Worm (Caenorhabditis elegans) whole organism, L4 larva: ENCODE results near the gene F15H10.8.

ENCODE experiments used
- F37D6.2 ChIP-seq: sonication (generic microtip); optimal IDR thresholded peaks from 2 replicates; lab custom pipeline; 2016; ENCODE audit warnings: mild to moderate bottlenecking, missing genetic modification characterization, missing compliant biosample characterization
- F49E8.2 ChIP-seq: sonication (generic microtip); optimal IDR thresholded peaks from 2 replicates; lab custom pipeline; 2016; ENCODE audit warnings: missing compliant biosample characterization, mild to moderate bottlenecking, missing genetic modification characterization, borderline replicate concordance
- T20F7.1 ChIP-seq: fragments of 200-800 bp; sonication (Bioruptor generic); optimal IDR thresholded peaks from 2 replicates; lab custom pipeline; 2018; ENCODE audit warnings: mild to moderate bottlenecking, missing genetic modification characterization, missing compliant biosample characterization
- T26A8.4 ChIP-seq: fragments of 200-800 bp; sonication (Bioruptor generic); IDR thresholded peaks from 2 replicates; pipeline ENCODE4 v1.3.6; 2022; ENCODE audit warnings: missing genetic modification characterization, missing compliant biosample characterization
- Y5F2A.4 ChIP-seq: fragments of 200-800 bp; sonication (Bioruptor generic); optimal IDR thresholded peaks from 2 replicates; lab custom pipeline; 2018; ENCODE audit warnings: mild to moderate bottlenecking, missing genetic modification characterization, missing compliant biosample characterization
- ZK546.5 ChIP-seq, 2 experiments: sonication (generic microtip); optimal IDR thresholded peaks; 2 replicates each; lab custom pipeline; 2017; ENCODE audit warnings: missing biosample characterization in 2 of 2, missing genetic modification characterization in 2 of 2
- aha-1 ChIP-seq: fragments of 150-350 bp; peaks from one replicate; lab custom pipeline; 2014; ENCODE audit warnings: missing biosample characterization, missing genetic modification characterization
- arid-1 ChIP-seq: fragments of 200-800 bp; sonication (Bioruptor generic); conservative IDR thresholded peaks from 2 replicates; pipeline ENCODE4 v1.3.6; 2022; ENCODE audit warnings: missing genetic modification reagents, missing genetic modification characterization, missing compliant biosample characterization
- attf-4 ChIP-seq: sonication (generic microtip); optimal IDR thresholded peaks from 3 replicates; lab custom pipeline; 2017; ENCODE audit warnings: missing biosample characterization, missing genetic modification characterization
- ceh-82 ChIP-seq: sonication (generic microtip); optimal IDR thresholded peaks from 2 replicates; lab custom pipeline; 2017; ENCODE audit warnings: missing biosample characterization, missing genetic modification characterization
- ces-1 ChIP-seq: fragments of 150-350 bp; sonication (generic microtip); optimal IDR thresholded peaks from 4 replicates; lab custom pipeline; 2014; ENCODE audit warnings: missing biosample characterization, missing genetic modification reagents, missing genetic modification characterization
- daf-16 ChIP-seq, 3 experiments: sonication (generic microtip); optimal IDR thresholded peaks; 2 replicates each; lab custom pipeline; 2016 to 2017; ENCODE audit warnings: missing genetic modification characterization in 3 of 3, missing genetic modification reagents in 3 of 3, mild to moderate bottlenecking in 2 of 3, missing compliant biosample characterization in 2 of 3, missing biosample characterization in 1 of 3, moderate library complexity in 1 of 3
- daf-19 ChIP-seq: fragments of 200-800 bp; sonication (Bioruptor generic); conservative IDR thresholded peaks from 2 replicates; pipeline ENCODE4 v1.3.6; 2022; ENCODE audit warnings: missing genetic modification characterization, missing compliant biosample characterization
- dmd-6 ChIP-seq: fragments of 200-800 bp; sonication (Bioruptor generic); IDR thresholded peaks from 2 replicates; pipeline ENCODE4 v1.3.6; 2022; ENCODE audit warnings: missing genetic modification reagents, missing genetic modification characterization, missing compliant biosample characterization
- duxl-1 ChIP-seq: sonication (generic microtip); optimal IDR thresholded peaks from 2 replicates; lab custom pipeline; 2016; ENCODE audit warnings: mild to moderate bottlenecking, missing genetic modification characterization, moderate library complexity, missing compliant biosample characterization; ENCODE audit not compliant: poor library complexity
- dve-1 ChIP-seq: sonication (generic microtip); optimal IDR thresholded peaks from 2 replicates; lab custom pipeline; 2017; ENCODE audit warnings: antibody characterized with exemption, mild to moderate bottlenecking, missing genetic modification characterization, missing compliant biosample characterization; ENCODE audit not compliant: insufficient read depth
- egl-27 ChIP-seq: sonication (generic microtip); optimal IDR thresholded peaks from 3 replicates; lab custom pipeline; 2017; ENCODE audit warnings: missing biosample characterization, missing genetic modification reagents, missing genetic modification characterization
- hif-1 ChIP-seq, 2 experiments: sonication (generic microtip); optimal IDR thresholded peaks; 2 replicates each; lab custom pipeline; 2016 to 2017; ENCODE audit warnings: missing compliant biosample characterization in 2 of 2, missing genetic modification characterization in 2 of 2, missing genetic modification reagents in 2 of 2, missing genotype in 2 of 2, mild to moderate bottlenecking in 1 of 2
- hlh-11 ChIP-seq: fragments of 200-800 bp; sonication (Bioruptor generic); optimal IDR thresholded peaks from 2 replicates; lab custom pipeline; 2018; ENCODE audit warnings: mild to moderate bottlenecking, missing genetic modification characterization, missing compliant biosample characterization
- hlh-30 ChIP-seq: sonication (generic microtip); optimal IDR thresholded peaks from 2 replicates; lab custom pipeline; 2017; ENCODE audit warnings: antibody characterized with exemption, mild to moderate bottlenecking, missing genetic modification characterization, missing compliant biosample characterization; ENCODE audit not compliant: insufficient read depth
- hmg-1.1 ChIP-seq: fragments of 200-800 bp; sonication (Bioruptor generic); IDR thresholded peaks from 2 replicates; pipeline ENCODE4 v1.3.6; 2022; ENCODE audit warnings: missing genetic modification reagents, missing genetic modification characterization, missing compliant biosample characterization
- lin-15B ChIP-seq: fragments of 150-350 bp; sonication (generic microtip); optimal IDR thresholded peaks from 3 replicates; lab custom pipeline; 2014; ENCODE audit warnings: missing biosample characterization, missing genetic modification characterization
- lin-29 ChIP-seq: fragments of 200-800 bp; sonication (Bioruptor generic); IDR thresholded peaks from 2 replicates; pipeline ENCODE4 v1.3.6; 2022; ENCODE audit warnings: missing genetic modification reagents, missing genetic modification characterization, missing compliant biosample characterization
- lin-38 ChIP-seq: fragments of 200-800 bp; sonication (Bioruptor generic); IDR thresholded peaks from 2 replicates; pipeline ENCODE4 v1.3.6; 2022; ENCODE audit warnings: missing genetic modification reagents, missing genetic modification characterization, missing compliant biosample characterization
- lsy-2 ChIP-seq, 2 experiments: fragments of 150-350 bp in 1 of 2; sonication (generic microtip) in 1 of 2; optimal IDR thresholded peaks; 2 replicates each; lab custom pipeline; 2014 to 2017; ENCODE audit warnings: missing biosample characterization in 2 of 2, missing genetic modification characterization in 2 of 2
- madf-9 ChIP-seq: fragments of 200-800 bp; sonication (Bioruptor generic); conservative IDR thresholded peaks from 2 replicates; pipeline ENCODE4 v1.3.6; 2022; ENCODE audit warnings: missing genetic modification reagents, missing genetic modification characterization, missing compliant biosample characterization
- mdl-1 ChIP-seq, 2 experiments: fragments of 150-350 bp in 1 of 2; sonication (generic microtip) in 1 of 2; optimal IDR thresholded peaks; 2 replicates each; lab custom pipeline; 2014 to 2017; ENCODE audit warnings: missing biosample characterization in 2 of 2, missing genetic modification characterization in 2 of 2
- mep-1 ChIP-seq: fragments of 150-350 bp; sonication (generic microtip); optimal IDR thresholded peaks from 3 replicates; lab custom pipeline; 2014; ENCODE audit warnings: missing biosample characterization, missing genetic modification characterization
- mxl-2 ChIP-seq: fragments of 200-800 bp; sonication (Bioruptor generic); conservative IDR thresholded peaks from 2 replicates; pipeline ENCODE4 v1.3.6; 2022; ENCODE audit warnings: missing genetic modification reagents, missing genetic modification characterization, missing compliant biosample characterization
- nhr-102 ChIP-seq: sonication (generic microtip); optimal IDR thresholded peaks from 2 replicates; lab custom pipeline; 2016; ENCODE audit warnings: mild to moderate bottlenecking, missing genetic modification characterization, moderate library complexity, missing compliant biosample characterization
- nhr-11 ChIP-seq: fragments of 150-350 bp; optimal IDR thresholded peaks from 2 replicates; lab custom pipeline; 2014; ENCODE audit warnings: missing biosample characterization, missing genetic modification characterization
- nhr-111 ChIP-seq: fragments of 200-800 bp; sonication (Bioruptor generic); optimal IDR thresholded peaks from 2 replicates; lab custom pipeline; 2018; ENCODE audit warnings: mild to moderate bottlenecking, missing genetic modification characterization, missing compliant biosample characterization
- nhr-28 ChIP-seq: fragments of 150-350 bp; optimal IDR thresholded peaks from 2 replicates; lab custom pipeline; 2014; ENCODE audit warnings: missing biosample characterization, missing genetic modification characterization
- nhr-48 ChIP-seq: sonication (generic microtip); optimal IDR thresholded peaks from 2 replicates; lab custom pipeline; 2016; ENCODE audit warnings: mild to moderate bottlenecking, missing genetic modification characterization, missing compliant biosample characterization
- pqm-1 ChIP-seq: sonication (generic microtip); optimal IDR thresholded peaks from 2 replicates; lab custom pipeline; 2017; ENCODE audit warnings: missing biosample characterization, missing genetic modification characterization
- sdz-12 ChIP-seq: fragments of 200-800 bp; sonication (Bioruptor generic); optimal IDR thresholded peaks from 2 replicates; lab custom pipeline; 2018; ENCODE audit warnings: mild to moderate bottlenecking, missing genetic modification characterization, missing compliant biosample characterization
- set-16 ChIP-seq: fragments of 200-800 bp; sonication (Bioruptor generic); IDR thresholded peaks from 2 replicates; pipeline ENCODE4 v1.3.6; 2022; ENCODE audit warnings: missing genetic modification reagents, missing genetic modification characterization, missing compliant biosample characterization
- snpc-4 ChIP-seq: fragments of 150-350 bp; optimal IDR thresholded peaks from 2 replicates; lab custom pipeline; 2014; ENCODE audit warnings: missing biosample characterization, missing genetic modification characterization
- spr-1 ChIP-seq: sonication (generic microtip); optimal IDR thresholded peaks from 2 replicates; lab custom pipeline; 2016; ENCODE audit warnings: mild to moderate bottlenecking, missing genetic modification characterization, missing compliant biosample characterization
- tag-97 ChIP-seq: fragments of 200-800 bp; sonication (Bioruptor generic); IDR thresholded peaks from 2 replicates; pipeline ENCODE4 v1.3.6; 2022; ENCODE audit warnings: missing genetic modification characterization, missing compliant biosample characterization
- tra-1 ChIP-seq: fragments of 200-800 bp; sonication (Bioruptor generic); IDR thresholded peaks from 2 replicates; pipeline ENCODE4 v1.3.6; 2022; ENCODE audit warnings: missing genetic modification reagents, missing genetic modification characterization, missing compliant biosample characterization
- unc-130 ChIP-seq: sonication (generic microtip); optimal IDR thresholded peaks from 2 replicates; lab custom pipeline; 2016; ENCODE audit warnings: missing genetic modification reagents, missing genetic modification characterization, missing compliant biosample characterization
- vab-7 ChIP-seq: fragments of 200-800 bp; sonication (Bioruptor generic); IDR thresholded peaks from 2 replicates; pipeline ENCODE4 v1.3.6; 2022; ENCODE audit warnings: missing genetic modification reagents, missing genetic modification characterization, missing compliant biosample characterization
- zag-1 ChIP-seq: fragments of 150-350 bp; optimal IDR thresholded peaks from 2 replicates; lab custom pipeline; 2014; ENCODE audit warnings: missing biosample characterization, missing genetic modification characterization
- zfp-3 ChIP-seq: fragments of 200-800 bp; sonication (Bioruptor generic); conservative IDR thresholded peaks from 2 replicates; pipeline ENCODE4 v1.3.6; 2022; ENCODE audit warnings: missing genetic modification reagents, missing genetic modification characterization, missing compliant biosample characterization
- zip-2 ChIP-seq: fragments of 150-350 bp; optimal IDR thresholded peaks from 2 replicates; lab custom pipeline; 2014; ENCODE audit warnings: missing biosample characterization, missing genetic modification characterization
- ztf-11 ChIP-seq: fragments of 150-350 bp; optimal IDR thresholded peaks from 2 replicates; lab custom pipeline; 2014; ENCODE audit warnings: missing biosample characterization, missing genetic modification characterization
- ztf-7 ChIP-seq: fragments of 150-350 bp; optimal IDR thresholded peaks from 2 replicates; lab custom pipeline; 2014; ENCODE audit warnings: missing biosample characterization, missing genetic modification characterization

Gene F15H10.8

DNA sequence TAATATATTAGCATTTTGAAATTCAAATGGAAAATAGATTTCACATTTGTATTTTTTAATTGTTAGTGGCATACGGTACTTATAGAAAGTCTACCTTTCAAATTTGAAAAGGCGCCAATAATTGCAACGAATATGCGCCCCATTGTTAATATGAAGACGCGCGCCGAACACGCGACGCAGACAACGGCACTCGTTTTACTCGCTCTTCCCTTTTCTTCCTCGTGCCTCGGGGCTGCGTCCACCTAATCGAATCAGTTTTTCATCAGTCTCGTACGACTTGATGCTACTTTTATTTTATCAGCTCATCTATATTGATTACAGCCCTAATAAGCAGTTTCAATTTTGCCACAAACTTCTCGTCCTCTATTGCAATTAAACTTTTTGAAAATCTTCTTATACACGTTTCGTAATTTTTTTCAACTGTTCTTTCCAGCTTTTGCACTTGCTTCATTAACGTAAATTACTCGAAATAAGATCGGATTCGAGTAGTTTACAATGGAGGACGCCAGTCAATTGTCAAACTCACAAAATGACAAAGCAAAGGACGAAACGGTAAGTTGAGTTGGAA, 40.8 kb downstream of the F15H10.8 start, which contains the start of gene cash-1 (continued):
- peak; percentile 38 for TF ChIP-seq nhr-28 (tag; lab: Kevin White, UChicago)
- TF ChIP-seq dmd-6 (GFP tag; lab: Robert Waterston, UW): peak; percentile 56
- peak; percentile 97 for TF ChIP-seq aha-1 (tag; lab: Kevin White, UChicago)
- peak; percentile 13 for TF ChIP-seq ztf-7 (tag; lab: Kevin White, UChicago)
- peak in 1 of 2 experiments; percentile 82 for TF ChIP-seq mdl-1 (tag; optimal IDR thresholded peaks at IDR 0.05; lab: Kevin White, UChicago)
- no peak for TF ChIP-seq spr-1 (tag; lab: Kevin White, UChicago)
- no peak for TF ChIP-seq duxl-1 (tag; lab: Kevin White, UChicago)
- TF ChIP-seq nhr-102 (tag; lab: Kevin White, UChicago): no peak
- peak; percentile 41; the same call in 1 of the 2 replicates for TF ChIP-seq hmg-1.1
- peak in 1 of 2 experiments; percentile 72 for TF ChIP-seq lsy-2 (tag; optimal IDR thresholded peaks at IDR 0.05; lab: Kevin White, UChicago)
- no peak for TF ChIP-seq set-16 (GFP tag; lab: Robert Waterston, UW)
- no peak for TF ChIP-seq F49E8.2 (tag; lab: Kevin White, UChicago)
- no peak for TF ChIP-seq ZK546.5 (tag; optimal IDR thresholded peaks at IDR 0.05; lab: Kevin White, UChicago)
- no peak for TF ChIP-seq zag-1 (tag; lab: Kevin White, UChicago)
- peak; percentile 93 for TF ChIP-seq hlh-30
- TF ChIP-seq mxl-2 (GFP tag; lab: Robert Waterston, UW): no peak
- TF ChIP-seq attf-4 (tag; lab: Kevin White, UChicago): no peak
- no peak for TF ChIP-seq Y5F2A.4
- no peak for TF ChIP-seq tra-1
- no peak for TF ChIP-seq vab-7
- TF ChIP-seq T26A8.4 (GFP tag; lab: Robert Waterston, UW): no peak
- TF ChIP-seq madf-9 (GFP tag; lab: Robert Waterston, UW): no peak
- TF ChIP-seq mep-1 (tag; lab: Kevin White, UChicago): peak; percentile 66
- no peak for TF ChIP-seq tag-97 (GFP tag; lab: Robert Waterston, UW)
- peak; percentile 45 for TF ChIP-seq pqm-1 (tag; lab: Kevin White, UChicago)
- peak; percentile 20 for TF ChIP-seq unc-130 (GFP tag; lab: Kevin White, UChicago)
- no peak for TF ChIP-seq sdz-12 (GFP tag; lab: Kevin White, UChicago)
- peak; percentile 1 for TF ChIP-seq T20F7.1 (GFP tag; lab: Kevin White, UChicago)
- TF ChIP-seq lin-29 (GFP tag; lab: Robert Waterston, UW): no peak
- TF ChIP-seq ces-1 (GFP tag; lab: Kevin White, UChicago): peak; percentile 65
- TF ChIP-seq F37D6.2 (tag; lab: Kevin White, UChicago): no peak
- no peak for TF ChIP-seq ceh-82 (tag; lab: Kevin White, UChicago)
- 0 out of 2 replicates have a peak, but pooled peaks have one; percentile 30 for TF ChIP-seq arid-1
- no peak for TF ChIP-seq daf-19 (GFP tag; lab: Robert Waterston, UW)
- peak; percentile 75 for TF ChIP-seq hlh-11
- TF ChIP-seq nhr-48 (tag; lab: Kevin White, UChicago): no peak
- no peak for TF ChIP-seq egl-27 (tag; lab: Kevin White, UChicago)
- TF ChIP-seq, all 104 proteins: peak for 31

DNA sequence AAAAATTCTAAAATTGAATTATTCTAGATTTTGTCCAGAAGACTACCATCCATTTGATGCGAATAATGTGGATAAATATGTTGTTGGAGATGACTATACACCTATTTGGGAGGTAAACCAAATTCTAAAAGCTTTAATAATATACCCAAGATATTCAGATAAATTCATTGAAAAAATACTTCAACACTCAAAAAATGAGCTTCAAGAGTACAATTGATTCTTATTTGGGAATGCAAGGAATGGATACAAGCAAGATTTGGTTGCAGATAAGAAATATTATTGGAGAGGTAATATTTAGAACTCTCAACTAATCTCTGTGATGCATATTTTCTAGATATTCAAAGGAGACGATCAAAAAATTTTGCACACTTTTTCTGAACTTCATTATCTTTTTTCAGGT, 42.5 kb downstream of the F15H10.8 start:
- TF ChIP-seq aha-1 (tag; lab: Kevin White, UChicago) (peak; percentile 96), hif-1 (tag; optimal IDR thresholded peaks at IDR 0.05; lab: Kevin White, UChicago) (no peak)

DNA sequence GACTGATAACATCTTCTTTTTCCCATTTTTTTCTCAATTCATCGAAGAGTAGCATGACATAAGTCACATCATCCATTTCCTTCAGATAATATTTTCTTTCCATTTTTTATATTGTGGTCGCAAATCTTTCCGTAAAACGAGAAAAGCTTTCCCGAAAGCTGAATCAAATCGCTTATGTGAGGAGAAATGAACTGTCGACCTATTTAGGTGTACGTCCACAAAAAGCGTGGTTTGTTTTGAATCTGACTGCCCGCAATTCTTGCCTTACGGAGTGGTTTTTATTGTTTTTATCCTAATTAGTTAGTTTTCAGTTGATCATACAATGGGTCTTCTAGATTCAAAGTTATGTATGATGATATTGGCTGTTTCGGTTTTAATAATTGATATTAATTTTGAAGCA, 44.5 kb downstream of the F15H10.8 start, which contains the start of gene ttll-15:
TSS of gene ttll-15 (plus strand) at position 301 of the 400 bp plus-strand sequence.
- TF ChIP-seq dve-1 (tag; lab: Kevin White, UChicago) (no peak), lin-15B (no peak), sdz-12 (GFP tag; lab: Kevin White, UChicago) (no peak), snpc-4 (tag; lab: Kevin White, UChicago) (no peak), zfp-3 (GFP tag; lab: Robert Waterston, UW) (no peak), daf-16 (GFP tag; optimal IDR thresholded peaks at IDR 0.05; lab: Kevin White, UChicago) (no peak), daf-16 (tag; optimal IDR thresholded peaks at IDR 0.05; lab: Kevin White, UChicago) (no peak), tra-1 (no peak), nhr-11 (tag; lab: Kevin White, UChicago) (no peak), aha-1 (tag; lab: Kevin White, UChicago) (no peak), zip-2 (no peak), ztf-11 (tag; lab: Kevin White, UChicago) (no peak), lin-38 (no peak), attf-4 (tag; lab: Kevin White, UChicago) (no peak), nhr-111 (GFP tag; lab: Kevin White, UChicago) (no peak)
